Fruit fly (Drosophila melanogaster) whole organism, embryonic: Measurements from ENCODE around the gene CG8562.
A peak's percentile ranks its signal among the peaks of the same experiment; 100 is the strongest.

Experiments
- Atf3 ChIP-seq: fragments of 200-800 bp; sonication (Bioruptor generic); optimal IDR thresholded peaks from 3 replicates; lab custom pipeline; 2016; ENCODE audit warnings: missing biosample characterization, missing genetic modification characterization
- BEAF-32 ChIP-seq: fragments of 200-800 bp; sonication (Bioruptor generic); optimal IDR thresholded peaks from 3 replicates; lab custom pipeline; 2017; ENCODE audit warnings: missing biosample characterization, missing genetic modification characterization, mild to moderate bottlenecking, moderate library complexity, missing genetic modification reagents
- C15 ChIP-seq: fragments of 200-800 bp; sonication (Bioruptor generic); IDR thresholded peaks from 3 replicates; pipeline ENCODE4 v1.3.6; 2022; ENCODE audit warnings: missing biosample characterization, missing genetic modification characterization
- CG10321 ChIP-seq: fragments of 200-800 bp; sonication (Bioruptor generic); IDR thresholded peaks from 2 replicates; pipeline ENCODE4 v1.3.6; 2022; ENCODE audit warnings: missing biosample characterization, missing genetic modification characterization
- CG10431 ChIP-seq: fragments of 200-800 bp; sonication (Bioruptor generic); optimal IDR thresholded peaks from 3 replicates; lab custom pipeline; 2018; ENCODE audit warnings: missing biosample characterization, mild to moderate bottlenecking, missing genetic modification characterization
- CG10462 ChIP-seq: fragments of 200-800 bp; sonication (Bioruptor generic); optimal IDR thresholded peaks from 2 replicates; lab custom pipeline; 2016; ENCODE audit warnings: missing biosample characterization, missing genetic modification characterization
- CG12071 ChIP-seq: fragments of 200-800 bp; sonication (Bioruptor generic); optimal IDR thresholded peaks from 3 replicates; lab custom pipeline; 2018; ENCODE audit warnings: missing biosample characterization, mild to moderate bottlenecking, missing genetic modification characterization
- CG12155 ChIP-seq: fragments of 200-800 bp; sonication (Bioruptor generic); optimal IDR thresholded peaks from 3 replicates; lab custom pipeline; 2016; ENCODE audit warnings: missing biosample characterization, missing genetic modification characterization
- CG13424 ChIP-seq: fragments of 200-800 bp; sonication (Bioruptor generic); optimal IDR thresholded peaks from 2 replicates; lab custom pipeline; 2019; ENCODE audit warnings: missing biosample characterization, mild to moderate bottlenecking, missing genetic modification characterization, moderate library complexity
- CG14710 ChIP-seq: fragments of 200-800 bp; sonication (Bioruptor generic); optimal IDR thresholded peaks from 3 replicates; lab custom pipeline; 2019; ENCODE audit warnings: missing biosample characterization, mild to moderate bottlenecking, missing genetic modification characterization, moderate library complexity
- CG15514 ChIP-seq: fragments of 200-800 bp; sonication (Bioruptor generic); optimal IDR thresholded peaks from 3 replicates; lab custom pipeline; 2017; ENCODE audit warnings: missing biosample characterization, missing genetic modification characterization, mild to moderate bottlenecking, moderate library complexity, missing genetic modification reagents
- CG16779 ChIP-seq: fragments of 200-800 bp; sonication (Bioruptor generic); IDR thresholded peaks from 2 replicates; pipeline ENCODE4 v1.3.6; 2022; ENCODE audit warnings: missing biosample characterization, missing genetic modification characterization
- CG17802 ChIP-seq: fragments of 200-800 bp; sonication (Bioruptor generic); optimal IDR thresholded peaks from 2 replicates; lab custom pipeline; 2018; ENCODE audit warnings: missing biosample characterization, mild to moderate bottlenecking, missing genetic modification characterization, moderate library complexity
- CG18599 ChIP-seq: fragments of 200-800 bp; sonication (Bioruptor generic); optimal IDR thresholded peaks from 3 replicates; lab custom pipeline; 2017; ENCODE audit warnings: missing biosample characterization, missing genetic modification characterization, mild to moderate bottlenecking, moderate library complexity, missing genetic modification reagents
- CG2712 ChIP-seq: fragments of 200-800 bp; optimal IDR thresholded peaks from 3 replicates; lab custom pipeline; 2019; ENCODE audit warnings: missing biosample characterization, mild to moderate bottlenecking, missing genetic modification characterization, moderate library complexity
- CG30020 ChIP-seq: fragments of 200-800 bp; optimal IDR thresholded peaks from 2 replicates; lab custom pipeline; 2019; ENCODE audit warnings: missing biosample characterization, mild to moderate bottlenecking, missing genetic modification characterization, moderate library complexity
- CG3065 ChIP-seq: fragments of 200-800 bp; sonication (Bioruptor generic); optimal IDR thresholded peaks from 2 replicates; lab custom pipeline; 2016; ENCODE audit warnings: missing biosample characterization, missing genetic modification characterization
- CG3281 ChIP-seq: fragments of 200-800 bp; sonication (Bioruptor generic); optimal IDR thresholded peaks from 3 replicates; lab custom pipeline; 2017; ENCODE audit warnings: missing biosample characterization, mild to moderate bottlenecking, missing genetic modification characterization
- CG34422 ChIP-seq: fragments of 200-800 bp; sonication (Bioruptor generic); IDR thresholded peaks from 3 replicates; pipeline ENCODE4 v1.3.6; 2022; ENCODE audit warnings: missing biosample characterization, missing genetic modification characterization
- CG3995 ChIP-seq: fragments of 200-800 bp; sonication (Bioruptor generic); optimal IDR thresholded peaks from 3 replicates; lab custom pipeline; 2016; ENCODE audit warnings: missing biosample characterization, missing genetic modification characterization
- CG4404 ChIP-seq: fragments of 200-800 bp; sonication (Bioruptor generic); IDR thresholded peaks from 2 replicates; pipeline ENCODE4 v1.3.6; 2022; ENCODE audit warnings: missing biosample characterization, missing genetic modification characterization
- CG4617 ChIP-seq: fragments of 200-800 bp; sonication (Bioruptor generic); optimal IDR thresholded peaks from 3 replicates; lab custom pipeline; 2016; ENCODE audit warnings: missing biosample characterization, missing genetic modification characterization, borderline replicate concordance
- CG7556 ChIP-seq: fragments of 200-800 bp; sonication (Bioruptor generic); optimal IDR thresholded peaks from 2 replicates; lab custom pipeline; 2017; ENCODE audit warnings: missing biosample characterization, mild to moderate bottlenecking, missing genetic modification characterization
- CG9797 ChIP-seq: fragments of 200-800 bp; sonication (Bioruptor generic); optimal IDR thresholded peaks from 3 replicates; lab custom pipeline; 2018; ENCODE audit warnings: missing biosample characterization, mild to moderate bottlenecking, missing genetic modification characterization
- CoRest ChIP-seq: fragments of 200-800 bp; sonication (Bioruptor generic); optimal IDR thresholded peaks from 3 replicates; lab custom pipeline; 2018; ENCODE audit warnings: missing biosample characterization, mild to moderate bottlenecking, missing genetic modification characterization, moderate library complexity
- Hmx ChIP-seq: fragments of 200-800 bp; sonication (Bioruptor generic); optimal IDR thresholded peaks from 2 replicates; lab custom pipeline; 2016; ENCODE audit warnings: missing biosample characterization, missing genetic modification characterization
- MESR4 ChIP-seq: fragments of 200-800 bp; sonication (Bioruptor generic); optimal IDR thresholded peaks from 2 replicates; lab custom pipeline; 2018; ENCODE audit warnings: missing biosample characterization, mild to moderate bottlenecking, missing genetic modification characterization, moderate library complexity
- Med ChIP-seq: fragments of 200-800 bp; sonication (Bioruptor generic); peaks from one replicate; lab custom pipeline; 2016; ENCODE audit warnings: missing biosample characterization, missing genetic modification characterization, mild to moderate bottlenecking, inconsistent platforms, moderate library complexity
- Meics ChIP-seq: fragments of 200-800 bp; sonication (Bioruptor generic); optimal IDR thresholded peaks from 2 replicates; lab custom pipeline; 2017; ENCODE audit warnings: missing biosample characterization, mild to moderate bottlenecking, missing genetic modification characterization
- Mes4 ChIP-seq: fragments of 200-800 bp; sonication (Bioruptor generic); optimal IDR thresholded peaks from 2 replicates; lab custom pipeline; 2016; ENCODE audit warnings: missing biosample characterization, missing genetic modification characterization
- Myb ChIP-seq: fragments of 200-800 bp; sonication (Bioruptor generic); optimal IDR thresholded peaks from 2 replicates; lab custom pipeline; 2016; ENCODE audit warnings: missing biosample characterization, missing genetic modification characterization
- Nf-YA ChIP-seq: fragments of 200-800 bp; sonication (Bioruptor generic); IDR thresholded peaks from 2 replicates; pipeline ENCODE4 v1.3.6; 2022; ENCODE audit warnings: missing biosample characterization, missing genetic modification characterization
- Pdp1 ChIP-seq, 2 experiments: fragments of 200-800 bp; sonication (Bioruptor generic); optimal IDR thresholded peaks; 3 replicates each; lab custom pipeline; 2016; ENCODE audit warnings: missing biosample characterization in 2 of 2, missing genetic modification characterization in 2 of 2, mild to moderate bottlenecking in 1 of 2, moderate library complexity in 1 of 2
- Rx ChIP-seq: fragments of 200-800 bp; sonication (Bioruptor generic); IDR thresholded peaks from 2 replicates; pipeline ENCODE4 v1.3.6; 2022; ENCODE audit warnings: missing biosample characterization, missing genetic modification characterization
- Sry-β ChIP-seq: fragments of 200-800 bp; sonication (Bioruptor generic); optimal IDR thresholded peaks from 2 replicates; lab custom pipeline; 2018; ENCODE audit warnings: missing biosample characterization, mild to moderate bottlenecking, missing genetic modification characterization, moderate library complexity
- cad ChIP-seq: fragments of >200 bp; optimal IDR thresholded peaks from 2 replicates; lab custom pipeline; 2017; ENCODE audit warnings: missing biosample characterization, missing genetic modification characterization
- cato ChIP-seq: fragments of 200-800 bp; sonication (Bioruptor generic); optimal IDR thresholded peaks from 2 replicates; lab custom pipeline; 2016; ENCODE audit warnings: missing biosample characterization, missing genetic modification characterization, borderline replicate concordance
- cg ChIP-seq: fragments of 200-800 bp; sonication (Bioruptor generic); optimal IDR thresholded peaks from 3 replicates; lab custom pipeline; 2019; ENCODE audit warnings: missing biosample characterization, mild to moderate bottlenecking, missing genetic modification characterization, moderate library complexity
- da ChIP-seq: fragments of 200-800 bp; sonication (Bioruptor generic); optimal IDR thresholded peaks from 2 replicates; lab custom pipeline; 2016; ENCODE audit warnings: missing biosample characterization, missing genetic modification characterization
- ftz-f1 ChIP-seq: fragments of 200-800 bp; sonication (Bioruptor generic); optimal IDR thresholded peaks from 2 replicates; lab custom pipeline; 2016; ENCODE audit warnings: missing biosample characterization, missing genetic modification characterization
- gfzf ChIP-seq: fragments of 200-800 bp; sonication (Bioruptor generic); optimal IDR thresholded peaks from 2 replicates; lab custom pipeline; 2016; ENCODE audit warnings: missing biosample characterization, mild to moderate bottlenecking, missing genetic modification characterization, moderate library complexity
- jing ChIP-seq: fragments of 200-800 bp; sonication (Bioruptor generic); optimal IDR thresholded peaks from 2 replicates; lab custom pipeline; 2018; ENCODE audit warnings: missing biosample characterization, mild to moderate bottlenecking, missing genetic modification characterization
- peb ChIP-seq: fragments of 200-800 bp; sonication (Bioruptor generic); IDR thresholded peaks from 2 replicates; pipeline ENCODE4 v1.3.6; 2022; ENCODE audit warnings: missing biosample characterization, missing genetic modification characterization
- pfk ChIP-seq: fragments of 200-800 bp; sonication (Bioruptor generic); optimal IDR thresholded peaks from 2 replicates; lab custom pipeline; 2018; ENCODE audit warnings: missing biosample characterization, mild to moderate bottlenecking, missing genetic modification characterization, moderate library complexity
- phol ChIP-seq: fragments of 200-800 bp; sonication (Bioruptor generic); optimal IDR thresholded peaks from 3 replicates; lab custom pipeline; 2018; ENCODE audit warnings: missing biosample characterization, mild to moderate bottlenecking, missing genetic modification characterization, moderate library complexity
- pzg ChIP-seq: fragments of 200-800 bp; sonication (Bioruptor generic); optimal IDR thresholded peaks from 3 replicates; lab custom pipeline; 2018; ENCODE audit warnings: missing biosample characterization, mild to moderate bottlenecking, missing genetic modification characterization, moderate library complexity
- row ChIP-seq: fragments of 200-800 bp; sonication (Bioruptor generic); IDR thresholded peaks from 3 replicates; pipeline ENCODE4 v1.3.6; 2022; ENCODE audit warnings: missing biosample characterization, missing genetic modification characterization
- sens ChIP-seq: fragments of 200-800 bp; sonication (Bioruptor generic); peaks from one replicate; lab custom pipeline; 2016; ENCODE audit warnings: missing biosample characterization, missing genetic modification characterization
- slp2 ChIP-seq: fragments of 200-800 bp; sonication (Bioruptor generic); optimal IDR thresholded peaks from 2 replicates; lab custom pipeline; 2016; ENCODE audit warnings: missing biosample characterization, missing genetic modification characterization
- zf30C ChIP-seq: fragments of 200-800 bp; sonication (Bioruptor generic); optimal IDR thresholded peaks from 3 replicates; lab custom pipeline; 2018; ENCODE audit warnings: missing biosample characterization, mild to moderate bottlenecking, missing genetic modification characterization

Gene CG8562

DNA sequence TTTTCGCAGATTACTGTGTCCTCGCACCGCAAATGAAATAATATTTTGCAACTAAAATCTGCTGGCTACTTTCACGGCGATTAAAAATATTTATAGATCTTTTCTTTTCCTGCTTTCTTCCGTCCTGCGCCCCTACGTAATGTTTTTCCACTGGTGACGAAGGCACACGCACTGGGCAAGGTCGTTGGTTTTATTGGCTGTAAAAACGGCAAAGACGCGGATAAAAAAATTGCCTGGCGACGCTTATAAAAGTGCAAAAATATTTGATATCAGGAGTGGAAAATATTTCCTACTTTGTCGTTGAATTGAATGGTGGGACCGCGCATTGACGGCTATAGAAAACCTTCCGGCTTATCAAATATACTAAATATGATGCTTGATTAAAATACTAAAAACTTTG lies 29.2 kb upstream of the CG8562 start, which contains the start of gene Sh3beta:
Gene Sh3beta, minus strand, starts transcription at position 327 of the 400 bp plus-strand sequence.
- TF ChIP-seq CG10321 (peak; percentile 16; the same call in 1 of the 2 replicates), CG4404 (no peak), CG16779 (GFP tag; lab: Robert Waterston, UW) (no peak), MESR4 (peak; percentile 51), Sry-β (no peak), cad (GFP tag; lab: Kevin White, UChicago) (peak; percentile 6), CG4617 (peak; percentile 39), CG34422 (GFP tag; lab: Robert Waterston, UW) (0 out of 3 replicates have a peak, but pooled peaks have one; percentile 21), pzg (GFP tag; lab: Kevin White, UChicago) (peak; percentile 2), Meics (peak; percentile 38), CG3065 (GFP tag; lab: Kevin White, UChicago) (peak; percentile 71), CG17802 (tag; lab: Kevin White, UChicago) (no peak), Med (GFP tag; lab: Kevin White, UChicago) (peak; percentile 76), CG10462 (GFP tag; lab: Kevin White, UChicago) (no peak)

DNA sequence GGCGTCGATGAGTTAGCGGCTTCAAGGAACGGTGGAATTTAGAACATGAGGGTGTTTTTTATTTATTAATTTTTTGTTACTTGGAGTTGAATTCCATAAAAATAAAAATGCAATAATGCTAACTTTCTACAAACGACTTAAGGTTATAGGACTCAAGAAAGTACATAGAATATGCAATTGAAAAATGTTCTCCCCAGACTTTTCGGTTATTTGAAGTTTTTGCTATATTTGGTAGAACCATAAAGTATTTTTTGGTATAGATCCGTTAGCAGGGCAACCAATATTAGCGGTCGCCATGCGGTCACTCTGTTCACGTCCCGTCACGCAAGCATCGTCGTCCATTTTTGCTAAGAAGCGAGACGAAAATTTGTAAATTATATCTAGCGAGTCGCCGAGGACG lies 28.5 kb upstream of the CG8562 start, which contains the start of gene akirin:
Gene akirin, plus strand, starts transcription at position 301 of the 400 bp plus-strand sequence.
- TF ChIP-seq gfzf (GFP tag; lab: Kevin White, UChicago) = peak; percentile 70
- no peak; the same call in 1 of the 2 replicates for TF ChIP-seq CG10321
- TF ChIP-seq row (GFP tag; lab: Robert Waterston, UW) = peak; percentile 22; the same call in 1 of the 3 replicates
- TF ChIP-seq Med (GFP tag; lab: Kevin White, UChicago) = peak; percentile 42
- peak; percentile 9 for TF ChIP-seq CG3995 (GFP tag; lab: Kevin White, UChicago)
- TF ChIP-seq CG3281 = no peak
- TF ChIP-seq cg = no peak
- no peak for TF ChIP-seq CG7556 (GFP tag; lab: Kevin White, UChicago)
- TF ChIP-seq BEAF-32 (GFP tag; lab: Kevin White, UChicago) = peak; percentile 24
- no peak for TF ChIP-seq jing (GFP tag; lab: Kevin White, UChicago)
- TF ChIP-seq CG13424 (tag; lab: Kevin White, UChicago) = no peak
- no peak for TF ChIP-seq CG10431 (GFP tag; lab: Kevin White, UChicago)
- TF ChIP-seq CG30020 (tag; lab: Kevin White, UChicago) = peak; percentile 30
- no peak for TF ChIP-seq slp2
- no peak for TF ChIP-seq da (GFP tag; lab: Kevin White, UChicago)
- no peak for TF ChIP-seq C15 (GFP tag; lab: Robert Waterston, UW)
- TF ChIP-seq Atf3 (GFP tag; lab: Kevin White, UChicago) = no peak
- TF ChIP-seq peb (GFP tag; lab: Robert Waterston, UW) = no peak
- no peak for TF ChIP-seq zf30C
- peak; percentile 38 for TF ChIP-seq pzg (GFP tag; lab: Kevin White, UChicago)
- peak; percentile 28 for TF ChIP-seq Myb
- peak; percentile 43 for TF ChIP-seq CG12155
- TF ChIP-seq Pdp1 (GFP tag; optimal IDR thresholded peaks at IDR 0.05; lab: Kevin White, UChicago) = peak in 1 of 2 experiments; percentile 22
- no peak for TF ChIP-seq CoRest (tag; lab: Kevin White, UChicago)
- TF ChIP-seq sens (GFP tag; lab: Kevin White, UChicago) = peak; percentile 12
- TF ChIP-seq Nf-YA (GFP tag; lab: Robert Waterston, UW) = no peak
- TF ChIP-seq CG14710 (tag; lab: Kevin White, UChicago) = peak; percentile 16
- peak; percentile 18 for TF ChIP-seq pfk (GFP tag; lab: Kevin White, UChicago)
- peak; percentile 38 for TF ChIP-seq CG9797 (GFP tag; lab: Kevin White, UChicago)
- no peak for TF ChIP-seq ftz-f1 (GFP tag; lab: Kevin White, UChicago)
- peak; percentile 30 for TF ChIP-seq phol (tag; lab: Kevin White, UChicago)
- TF ChIP-seq Hmx = no peak
- TF ChIP-seq Mes4 (GFP tag; lab: Kevin White, UChicago) = no peak
- no peak for TF ChIP-seq Rx (GFP tag; lab: Robert Waterston, UW)
- no peak for TF ChIP-seq CG12071 (GFP tag; lab: Kevin White, UChicago)
- peak; percentile 4 for TF ChIP-seq CG15514
- TF ChIP-seq CG18599 = peak; percentile 14
- no peak for TF ChIP-seq CG2712
- TF ChIP-seq cato (GFP tag; lab: Kevin White, UChicago) = no peak
